Worm (Caenorhabditis elegans) whole organism, L4 larva: ENCODE results near the gene ptr-14.

Source experiments
- D1046.2 ChIP-seq: fragments of 200-800 bp; sonication (Bioruptor generic); IDR thresholded peaks from 2 replicates; pipeline ENCODE4 v1.3.6; 2022; ENCODE audit warnings: missing genetic modification characterization, missing compliant biosample characterization
- F44E2.7 ChIP-seq: fragments of 200-800 bp; sonication (Bioruptor generic); IDR thresholded peaks from 2 replicates; pipeline ENCODE4 v2.1.2; 2022; ENCODE audit warnings: missing genetic modification characterization, missing compliant biosample characterization
- R02D3.7 ChIP-seq: fragments of 150-350 bp; sonication (generic microtip); optimal IDR thresholded peaks from 3 replicates; lab custom pipeline; 2014; ENCODE audit warnings: missing biosample characterization, missing genetic modification characterization
- Y5F2A.4 ChIP-seq: fragments of 200-800 bp; sonication (Bioruptor generic); optimal IDR thresholded peaks from 2 replicates; lab custom pipeline; 2018; ENCODE audit warnings: mild to moderate bottlenecking, missing genetic modification characterization, missing compliant biosample characterization
- Y75B8A.6 ChIP-seq: fragments of 200-800 bp; sonication (Bioruptor generic); IDR thresholded peaks from 2 replicates; pipeline ENCODE4 v1.3.6; 2022; ENCODE audit warnings: missing genetic modification reagents, missing genetic modification characterization, missing compliant biosample characterization
- ZK337.2 ChIP-seq: fragments of 200-800 bp; sonication (Bioruptor generic); IDR thresholded peaks from 2 replicates; pipeline ENCODE4 v1.3.6; 2022; ENCODE audit warnings: missing genetic modification reagents, missing genetic modification characterization, missing compliant biosample characterization
- aha-1 ChIP-seq: fragments of 150-350 bp; peaks from one replicate; lab custom pipeline; 2014; ENCODE audit warnings: missing biosample characterization, missing genetic modification characterization
- ama-1 ChIP-seq: fragments of 150-350 bp; optimal IDR thresholded peaks from 2 replicates; lab custom pipeline; 2014; ENCODE audit warnings: inconsistent platforms, mixed read lengths
- ceh-20 ChIP-seq: fragments of 200-800 bp; sonication (Bioruptor generic); IDR thresholded peaks from 2 replicates; pipeline ENCODE4 v1.3.6; 2022; ENCODE audit warnings: missing genetic modification reagents, missing genetic modification characterization, missing compliant biosample characterization
- ceh-28 ChIP-seq: fragments of 150-350 bp; optimal IDR thresholded peaks from 2 replicates; lab custom pipeline; 2014; ENCODE audit warnings: missing biosample characterization, missing genetic modification reagents, missing genetic modification characterization
- ceh-44 ChIP-seq: fragments of 200-800 bp; sonication (Bioruptor generic); IDR thresholded peaks from 2 replicates; pipeline ENCODE4 v1.3.6; 2022; ENCODE audit warnings: missing genetic modification reagents, missing genetic modification characterization, missing compliant biosample characterization
- ceh-82 ChIP-seq: sonication (generic microtip); optimal IDR thresholded peaks from 2 replicates; lab custom pipeline; 2017; ENCODE audit warnings: missing biosample characterization, missing genetic modification characterization
- ces-1 ChIP-seq: fragments of 150-350 bp; sonication (generic microtip); optimal IDR thresholded peaks from 4 replicates; lab custom pipeline; 2014; ENCODE audit warnings: missing biosample characterization, missing genetic modification reagents, missing genetic modification characterization
- daf-16 ChIP-seq, 3 experiments: sonication (generic microtip); optimal IDR thresholded peaks; 2 replicates each; lab custom pipeline; 2016 to 2017; ENCODE audit warnings: missing genetic modification characterization in 3 of 3, missing genetic modification reagents in 3 of 3, mild to moderate bottlenecking in 2 of 3, missing compliant biosample characterization in 2 of 3, missing biosample characterization in 1 of 3, moderate library complexity in 1 of 3
- dmd-6 ChIP-seq: fragments of 200-800 bp; sonication (Bioruptor generic); IDR thresholded peaks from 2 replicates; pipeline ENCODE4 v1.3.6; 2022; ENCODE audit warnings: missing genetic modification reagents, missing genetic modification characterization, missing compliant biosample characterization
- dpl-1 ChIP-seq: fragments of 150-350 bp; optimal IDR thresholded peaks from 2 replicates; lab custom pipeline; 2014; ENCODE audit warnings: missing biosample characterization, missing genetic modification reagents, missing genetic modification characterization
- dve-1 ChIP-seq: sonication (generic microtip); optimal IDR thresholded peaks from 2 replicates; lab custom pipeline; 2017; ENCODE audit warnings: antibody characterized with exemption, mild to moderate bottlenecking, missing genetic modification characterization, missing compliant biosample characterization; ENCODE audit not compliant: insufficient read depth
- fkh-10 ChIP-seq: fragments of 150-350 bp; optimal IDR thresholded peaks from 2 replicates; lab custom pipeline; 2014; ENCODE audit warnings: missing biosample characterization, missing genetic modification reagents, missing genetic modification characterization
- gei-8 ChIP-seq: fragments of 200-800 bp; sonication (Bioruptor generic); optimal IDR thresholded peaks from 2 replicates; lab custom pipeline; 2018; ENCODE audit warnings: mild to moderate bottlenecking, missing genetic modification characterization, missing compliant biosample characterization
- hlh-11 ChIP-seq: fragments of 200-800 bp; sonication (Bioruptor generic); optimal IDR thresholded peaks from 2 replicates; lab custom pipeline; 2018; ENCODE audit warnings: mild to moderate bottlenecking, missing genetic modification characterization, missing compliant biosample characterization
- hlh-30 ChIP-seq: sonication (generic microtip); optimal IDR thresholded peaks from 2 replicates; lab custom pipeline; 2017; ENCODE audit warnings: antibody characterized with exemption, mild to moderate bottlenecking, missing genetic modification characterization, missing compliant biosample characterization; ENCODE audit not compliant: insufficient read depth
- lim-7 ChIP-seq: fragments of 200-800 bp; sonication (Bioruptor generic); IDR thresholded peaks from 2 replicates; pipeline ENCODE4 v1.3.6; 2022; ENCODE audit warnings: missing genetic modification characterization, missing compliant biosample characterization
- lin-1 ChIP-seq: fragments of 200-800 bp; sonication (Bioruptor generic); IDR thresholded peaks from 2 replicates; pipeline ENCODE4 v1.3.6; 2022; ENCODE audit warnings: missing genetic modification reagents, missing genetic modification characterization, missing compliant biosample characterization
- lin-29 ChIP-seq: fragments of 200-800 bp; sonication (Bioruptor generic); IDR thresholded peaks from 2 replicates; pipeline ENCODE4 v1.3.6; 2022; ENCODE audit warnings: missing genetic modification reagents, missing genetic modification characterization, missing compliant biosample characterization
- lin-39 ChIP-seq: fragments of 150-350 bp; optimal IDR thresholded peaks from 2 replicates; lab custom pipeline; 2014; ENCODE audit warnings: missing biosample characterization, missing genetic modification reagents, missing genetic modification characterization
- madf-5 ChIP-seq, 2 experiments: fragments of 200-800 bp; sonication (Bioruptor generic); IDR thresholded peaks; 2 replicates each; pipeline ENCODE4 v1.3.6; 2022; ENCODE audit warnings: missing compliant biosample characterization in 2 of 2, missing genetic modification characterization in 2 of 2
- mes-2 ChIP-seq: sonication (generic microtip); optimal IDR thresholded peaks from 2 replicates; lab custom pipeline; 2016; ENCODE audit warnings: missing genotype, mild to moderate bottlenecking, missing genetic modification characterization, missing compliant biosample characterization; ENCODE audit not compliant: poor library complexity, severe bottlenecking
- mxl-3 ChIP-seq: fragments of 200-800 bp; sonication (Bioruptor generic); optimal IDR thresholded peaks from 2 replicates; lab custom pipeline; 2018; ENCODE audit warnings: mild to moderate bottlenecking, missing genetic modification characterization, missing compliant biosample characterization
- nhr-102 ChIP-seq: sonication (generic microtip); optimal IDR thresholded peaks from 2 replicates; lab custom pipeline; 2016; ENCODE audit warnings: mild to moderate bottlenecking, missing genetic modification characterization, moderate library complexity, missing compliant biosample characterization
- nhr-28 ChIP-seq: fragments of 150-350 bp; optimal IDR thresholded peaks from 2 replicates; lab custom pipeline; 2014; ENCODE audit warnings: missing biosample characterization, missing genetic modification characterization
- nhr-42 ChIP-seq: fragments of 200-800 bp; sonication (Bioruptor generic); IDR thresholded peaks from 2 replicates; pipeline ENCODE4 v1.3.6; 2022; ENCODE audit warnings: missing genetic modification characterization, missing compliant biosample characterization
- nhr-6 ChIP-seq: fragments of 150-350 bp; optimal IDR thresholded peaks from 2 replicates; lab custom pipeline; 2014; ENCODE audit warnings: missing biosample characterization, missing genetic modification characterization
- pha-4 ChIP-seq, 2 experiments: fragments of 150-350 bp in 1 of 2; fragments of 200-800 bp in 1 of 2; sonication (Bioruptor generic) in 1 of 2; IDR thresholded peaks in 1 of 2; optimal IDR thresholded peaks in 1 of 2; 2 replicates each; pipeline versions ENCODE4 v1.3.6 to Lab custom; 2014 to 2022; ENCODE audit warnings: missing genetic modification characterization in 2 of 2, missing genetic modification reagents in 2 of 2, missing biosample characterization in 1 of 2, missing compliant biosample characterization in 1 of 2
- php-3 ChIP-seq: fragments of 200-800 bp; sonication (Bioruptor generic); IDR thresholded peaks from 2 replicates; pipeline ENCODE4 v1.3.6; 2022; ENCODE audit warnings: missing genetic modification reagents, missing genetic modification characterization, missing compliant biosample characterization
- pqm-1 ChIP-seq: sonication (generic microtip); optimal IDR thresholded peaks from 2 replicates; lab custom pipeline; 2017; ENCODE audit warnings: missing biosample characterization, missing genetic modification characterization
- set-16 ChIP-seq: fragments of 200-800 bp; sonication (Bioruptor generic); IDR thresholded peaks from 2 replicates; pipeline ENCODE4 v1.3.6; 2022; ENCODE audit warnings: missing genetic modification reagents, missing genetic modification characterization, missing compliant biosample characterization
- tag-97 ChIP-seq: fragments of 200-800 bp; sonication (Bioruptor generic); IDR thresholded peaks from 2 replicates; pipeline ENCODE4 v1.3.6; 2022; ENCODE audit warnings: missing genetic modification characterization, missing compliant biosample characterization
- zfp-3 ChIP-seq: fragments of 200-800 bp; sonication (Bioruptor generic); conservative IDR thresholded peaks from 2 replicates; pipeline ENCODE4 v1.3.6; 2022; ENCODE audit warnings: missing genetic modification reagents, missing genetic modification characterization, missing compliant biosample characterization

ptr-14 gene

DNA sequence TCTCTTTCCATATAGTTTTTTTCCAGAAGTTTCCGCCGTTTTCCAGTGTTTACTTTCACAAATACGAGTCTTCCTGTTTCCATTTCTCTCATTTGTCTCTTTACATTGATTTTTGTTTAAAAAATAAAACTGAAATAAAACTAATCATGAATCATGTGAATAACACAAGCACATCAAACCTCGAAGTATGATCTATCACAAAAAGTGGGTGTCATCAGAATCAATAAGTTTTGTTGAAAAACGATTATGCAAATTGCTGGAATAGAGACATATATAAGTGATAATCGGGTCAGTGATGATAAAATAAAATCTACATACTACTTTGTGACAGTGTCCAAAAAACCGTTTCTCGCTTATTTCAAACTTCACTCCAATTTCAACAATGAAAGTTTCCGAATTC, 5.6 kb downstream of the ptr-14 start, which contains the start of gene R09H10.7:
TSS of gene R09H10.7 (plus strand) at position 301 of the 400 bp plus-strand sequence.
- 0 out of 2 replicates have a peak, but pooled peaks have one; percentile 33 for TF ChIP-seq zfp-3
- no peak for TF ChIP-seq tag-97 (GFP tag; lab: Robert Waterston, UW)

DNA sequence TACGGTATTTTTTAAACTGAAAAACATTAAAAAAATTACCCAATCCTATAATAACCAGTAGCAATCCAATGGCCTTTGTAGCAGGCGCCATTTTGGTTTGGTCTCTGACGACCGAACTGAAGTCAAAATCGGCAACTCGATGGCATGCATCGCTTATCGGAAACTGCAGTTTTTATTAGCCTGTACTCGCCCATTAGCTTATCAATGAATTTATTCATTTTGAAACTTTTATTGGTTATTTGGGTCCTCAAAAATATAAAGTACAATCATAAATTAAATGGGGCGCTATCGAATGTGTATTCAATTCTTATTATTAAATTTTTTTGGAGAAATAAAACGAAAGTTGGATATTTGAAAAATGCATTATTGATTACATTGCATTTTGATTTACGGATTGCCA, 13.5 kb downstream of the ptr-14 start, which contains the start of gene R09H10.5:
TSS of gene R09H10.5 (minus strand) at position 106 of the 400 bp plus-strand sequence.
- TF ChIP-seq nhr-102 (tag; lab: Kevin White, UChicago) (no peak), nhr-6 (no peak), set-16 (GFP tag; lab: Robert Waterston, UW) (no peak), dpl-1 (no peak), nhr-28 (tag; lab: Kevin White, UChicago) (peak; percentile 36), ZK337.2 (GFP tag; lab: Robert Waterston, UW) (no peak), aha-1 (tag; lab: Kevin White, UChicago) (no peak), F44E2.7 (GFP tag; lab: Robert Waterston, UW) (no peak), D1046.2 (GFP tag; lab: Robert Waterston, UW) (no peak), php-3 (GFP tag; lab: Robert Waterston, UW) (peak; percentile 98), pqm-1 (tag; lab: Kevin White, UChicago) (peak; percentile 79), mes-2 (no peak), ama-1 (lab: Kevin White, UChicago) (no peak), lim-7 (no peak), hlh-11 (tag; lab: Kevin White, UChicago) (peak; percentile 42), madf-5 (GFP tag; IDR thresholded peaks at IDR 0.05; lab: Robert Waterston, UW) (no peak), dmd-6 (GFP tag; lab: Robert Waterston, UW) (peak; percentile 38; the same call in 1 of the 2 replicates), dve-1 (tag; lab: Kevin White, UChicago) (peak; percentile 20), lin-29 (no peak), Y75B8A.6 (GFP tag; lab: Robert Waterston, UW) (no peak), pha-4 (GFP tag; IDR thresholded peaks at IDR 0.05; lab: Robert Waterston, UW) (no peak), pha-4 (tag; optimal IDR thresholded peaks at IDR 0.05; lab: Kevin White, UChicago) (no peak), fkh-10 (GFP tag; lab: Kevin White, UChicago) (no peak), R02D3.7 (tag; lab: Kevin White, UChicago) (no peak), gei-8 (GFP tag; lab: Kevin White, UChicago) (no peak), ceh-28 (tag; lab: Kevin White, UChicago) (no peak), ceh-44 (GFP tag; lab: Robert Waterston, UW) (no peak), ces-1 (no peak), ceh-82 (tag; lab: Kevin White, UChicago) (no peak), hlh-30 (tag; lab: Kevin White, UChicago) (no peak), ceh-20 (GFP tag; lab: Robert Waterston, UW) (peak; percentile 84), nhr-42 (GFP tag; lab: Robert Waterston, UW) (no peak), lin-39 (tag; lab: Kevin White, UChicago) (no peak), mxl-3 (GFP tag; lab: Kevin White, UChicago) (no peak), lin-1 (no peak), daf-16 (GFP tag; optimal IDR thresholded peaks at IDR 0.05; lab: Kevin White, UChicago) (no peak), daf-16 (tag; optimal IDR thresholded peaks at IDR 0.05; lab: Kevin White, UChicago) (peak; percentile 46), Y5F2A.4 (no peak)
